Fruit fly (Drosophila melanogaster) whole organism, embryonic: ENCODE measurements around the gene CheB38c.

Experiments used
- Abd-B ChIP-seq: fragments of 200-800 bp; sonication (Bioruptor generic); optimal IDR thresholded peaks from 2 replicates; lab custom pipeline; 2018; ENCODE audit warnings: missing biosample characterization, mild to moderate bottlenecking, missing genetic modification characterization, moderate library complexity
- Adf1 ChIP-seq: fragments of 200-800 bp; sonication (Bioruptor generic); IDR thresholded peaks from 2 replicates; pipeline ENCODE4 v1.3.6; 2022; ENCODE audit warnings: missing biosample characterization, missing genetic modification characterization
- Atf-2 ChIP-seq: fragments of 200-800 bp; sonication (Bioruptor generic); optimal IDR thresholded peaks from 2 replicates; lab custom pipeline; 2016; ENCODE audit warnings: missing biosample characterization, missing genetic modification characterization
- CG1024 ChIP-seq: fragments of 200-800 bp; sonication (Bioruptor generic); IDR thresholded peaks from 2 replicates; pipeline ENCODE4 v1.3.6; 2022; ENCODE audit warnings: missing biosample characterization, missing genetic modification characterization
- CG10267 ChIP-seq: fragments of 200-800 bp; sonication (Bioruptor generic); optimal IDR thresholded peaks from 2 replicates; lab custom pipeline; 2018; ENCODE audit warnings: missing biosample characterization, mild to moderate bottlenecking, missing genetic modification characterization, moderate library complexity
- CG11696 ChIP-seq: fragments of 200-800 bp; sonication (Bioruptor generic); IDR thresholded peaks from 2 replicates; pipeline ENCODE4 v1.3.6; 2022; ENCODE audit warnings: missing biosample characterization, missing genetic modification characterization
- CG11723 ChIP-seq: fragments of 200-800 bp; sonication (Bioruptor generic); optimal IDR thresholded peaks from 2 replicates; lab custom pipeline; 2017; ENCODE audit warnings: missing biosample characterization, mild to moderate bottlenecking, missing genetic modification characterization
- CG12219 ChIP-seq: fragments of 200-800 bp; sonication (Bioruptor generic); optimal IDR thresholded peaks from 3 replicates; lab custom pipeline; 2018; ENCODE audit warnings: missing biosample characterization, mild to moderate bottlenecking, missing genetic modification characterization
- CG14441 ChIP-seq: fragments of 200-800 bp; sonication (Bioruptor generic); IDR thresholded peaks from 2 replicates; pipeline ENCODE4 v1.3.6; 2022; ENCODE audit warnings: missing biosample characterization, missing genetic modification characterization
- CG14860 ChIP-seq: fragments of 200-800 bp; sonication (Bioruptor generic); IDR thresholded peaks from 3 replicates; pipeline ENCODE4 v1.3.6; 2022; ENCODE audit warnings: missing biosample characterization, missing genetic modification characterization; ENCODE audit not compliant: partially characterized antibody
- CG17328 ChIP-seq: fragments of 200-800 bp; sonication (Bioruptor generic); IDR thresholded peaks from 2 replicates; pipeline ENCODE4 v1.3.6; 2022; ENCODE audit warnings: missing biosample characterization, missing genetic modification characterization
- CG17802 ChIP-seq: fragments of 200-800 bp; sonication (Bioruptor generic); optimal IDR thresholded peaks from 2 replicates; lab custom pipeline; 2018; ENCODE audit warnings: missing biosample characterization, mild to moderate bottlenecking, missing genetic modification characterization, moderate library complexity
- CG18476 ChIP-seq: fragments of 200-800 bp; sonication (Bioruptor generic); optimal IDR thresholded peaks from 2 replicates; lab custom pipeline; 2016; ENCODE audit warnings: missing biosample characterization, mild to moderate bottlenecking, missing genetic modification characterization
- CG2116 ChIP-seq: fragments of 200-800 bp; sonication (Bioruptor generic); optimal IDR thresholded peaks from 3 replicates; lab custom pipeline; 2018; ENCODE audit warnings: missing biosample characterization, mild to moderate bottlenecking, missing genetic modification characterization
- CG2678 ChIP-seq: fragments of 200-800 bp; sonication (Bioruptor generic); optimal IDR thresholded peaks from 3 replicates; lab custom pipeline; 2019; ENCODE audit warnings: missing biosample characterization, mild to moderate bottlenecking, missing genetic modification characterization, moderate library complexity
- CG30020 ChIP-seq: fragments of 200-800 bp; optimal IDR thresholded peaks from 2 replicates; lab custom pipeline; 2019; ENCODE audit warnings: missing biosample characterization, mild to moderate bottlenecking, missing genetic modification characterization, moderate library complexity
- CG30431 ChIP-seq: fragments of 200-800 bp; sonication (Bioruptor generic); optimal IDR thresholded peaks from 2 replicates; lab custom pipeline; 2017; ENCODE audit warnings: missing biosample characterization, missing genetic modification characterization
- CG32772 ChIP-seq: fragments of 200-800 bp; sonication (Bioruptor generic); IDR thresholded peaks from 2 replicates; pipeline ENCODE4 v1.3.6; 2022; ENCODE audit warnings: missing biosample characterization, missing genetic modification characterization
- CG4282 ChIP-seq: fragments of 200-800 bp; sonication (Bioruptor generic); optimal IDR thresholded peaks from 2 replicates; lab custom pipeline; 2016; ENCODE audit warnings: missing biosample characterization, missing genetic modification characterization
- CG4328 ChIP-seq: fragments of 200-800 bp; sonication (Bioruptor generic); optimal IDR thresholded peaks from 3 replicates; lab custom pipeline; 2017; ENCODE audit warnings: missing biosample characterization, missing genetic modification reagents, missing genetic modification characterization
- CG5953 ChIP-seq: fragments of 200-800 bp; sonication (Bioruptor generic); IDR thresholded peaks from 2 replicates; pipeline ENCODE4 v1.3.6; 2022; ENCODE audit warnings: missing biosample characterization, missing genetic modification characterization
- CG9215 ChIP-seq: fragments of 200-800 bp; sonication (Bioruptor generic); IDR thresholded peaks from 2 replicates; pipeline ENCODE4 v1.3.6; 2022; ENCODE audit warnings: missing biosample characterization, missing genetic modification characterization
- Camta ChIP-seq: fragments of 200-800 bp; sonication (Bioruptor generic); optimal IDR thresholded peaks from 2 replicates; lab custom pipeline; 2016; ENCODE audit warnings: missing biosample characterization, missing genetic modification characterization
- Doc2 ChIP-seq: fragments of 200-800 bp; sonication (Bioruptor generic); IDR thresholded peaks from 2 replicates; pipeline ENCODE4 v1.3.6; 2022; ENCODE audit warnings: missing biosample characterization, missing genetic modification characterization
- Eip74EF ChIP-seq, 2 experiments: fragments of 200-800 bp in 1 of 2; fragments of >200 bp in 1 of 2; sonication (Bioruptor generic) in 1 of 2; optimal IDR thresholded peaks; 2 replicates each; lab custom pipeline; 2017 to 2019; ENCODE audit warnings: missing biosample characterization in 2 of 2, missing genetic modification characterization in 2 of 2, mild to moderate bottlenecking in 1 of 2, moderate library complexity in 1 of 2
- Ets65A ChIP-seq: fragments of 200-800 bp; sonication (Bioruptor generic); peaks from one replicate; lab custom pipeline; 2016; ENCODE audit warnings: missing biosample characterization, missing genetic modification characterization
- GATAe ChIP-seq: fragments of 200-800 bp; sonication (Bioruptor generic); conservative IDR thresholded peaks from 2 replicates; pipeline ENCODE4 v1.3.6; 2022; ENCODE audit warnings: missing biosample characterization, missing genetic modification characterization
- HHEX ChIP-seq: fragments of 200-800 bp; sonication (Bioruptor generic); optimal IDR thresholded peaks from 3 replicates; lab custom pipeline; 2017; ENCODE audit warnings: missing biosample characterization, mild to moderate bottlenecking, missing genetic modification characterization, missing genetic modification reagents
- Hmx ChIP-seq: fragments of 200-800 bp; sonication (Bioruptor generic); optimal IDR thresholded peaks from 2 replicates; lab custom pipeline; 2016; ENCODE audit warnings: missing biosample characterization, missing genetic modification characterization
- Hr39 ChIP-seq: fragments of >200 bp; optimal IDR thresholded peaks from 2 replicates; lab custom pipeline; 2017
- MBD-R2 ChIP-seq: fragments of 200-800 bp; sonication (Bioruptor generic); IDR thresholded peaks from 2 replicates; pipeline ENCODE4 v1.3.6; 2022; ENCODE audit warnings: missing biosample characterization, missing genetic modification characterization
- Mad ChIP-seq: fragments of 200-800 bp; sonication (Bioruptor generic); optimal IDR thresholded peaks from 2 replicates; lab custom pipeline; 2016; ENCODE audit warnings: missing biosample characterization, missing genetic modification characterization
- Med ChIP-seq: fragments of 200-800 bp; sonication (Bioruptor generic); peaks from one replicate; lab custom pipeline; 2016; ENCODE audit warnings: missing biosample characterization, missing genetic modification characterization, mild to moderate bottlenecking, inconsistent platforms, moderate library complexity
- Mes4 ChIP-seq: fragments of 200-800 bp; sonication (Bioruptor generic); optimal IDR thresholded peaks from 2 replicates; lab custom pipeline; 2016; ENCODE audit warnings: missing biosample characterization, missing genetic modification characterization
- NFAT ChIP-seq: fragments of 200-800 bp; sonication (Bioruptor generic); IDR thresholded peaks from 2 replicates; pipeline ENCODE4 v1.3.6; 2022; ENCODE audit warnings: missing biosample characterization, missing genetic modification characterization
- Nf-YC ChIP-seq: fragments of 200-800 bp; optimal IDR thresholded peaks from 3 replicates; lab custom pipeline; 2019; ENCODE audit warnings: missing biosample characterization, mild to moderate bottlenecking, missing genetic modification characterization, moderate library complexity
- Side ChIP-seq: fragments of 200-800 bp; sonication (Bioruptor generic); optimal IDR thresholded peaks from 2 replicates; lab custom pipeline; 2016; ENCODE audit warnings: missing biosample characterization, missing genetic modification characterization
- Tbp ChIP-seq: fragments of >200 bp; optimal IDR thresholded peaks from 2 replicates; lab custom pipeline; 2018; ENCODE audit warnings: missing biosample characterization, missing genetic modification characterization
- ap ChIP-seq: fragments of 200-800 bp; sonication (Bioruptor generic); IDR thresholded peaks from 2 replicates; pipeline ENCODE4 v1.3.6; 2022; ENCODE audit warnings: missing biosample characterization, missing genetic modification characterization
- chinmo ChIP-seq: fragments of 200-800 bp; sonication (Bioruptor generic); IDR thresholded peaks from 4 replicates; pipeline ENCODE4 v1.3.6; 2022; ENCODE audit warnings: missing biosample characterization, missing genetic modification characterization; ENCODE audit not compliant: partially characterized antibody
- crc ChIP-seq: fragments of 200-800 bp; sonication (Bioruptor generic); optimal IDR thresholded peaks from 2 replicates; lab custom pipeline; 2016; ENCODE audit warnings: missing biosample characterization, missing genetic modification characterization
- croc ChIP-seq: fragments of 200-800 bp; sonication (Bioruptor generic); conservative IDR thresholded peaks from 3 replicates; pipeline ENCODE4 v1.3.6; 2022; ENCODE audit warnings: missing biosample characterization, missing genetic modification characterization
- danr ChIP-seq: fragments of 200-800 bp; sonication (Bioruptor generic); IDR thresholded peaks from 2 replicates; pipeline ENCODE4 v1.3.6; 2022; ENCODE audit warnings: missing biosample characterization, missing genetic modification characterization
- esg ChIP-seq: fragments of 200-800 bp; sonication (Bioruptor generic); conservative IDR thresholded peaks from 2 replicates; pipeline ENCODE4 v1.3.6; 2022; ENCODE audit warnings: missing biosample characterization, missing genetic modification characterization
- eve ChIP-seq, 2 experiments: fragments of >200 bp; optimal IDR thresholded peaks; 2 replicates each; lab custom pipeline; 2017; ENCODE audit warnings: missing biosample characterization in 2 of 2, missing genetic modification characterization in 2 of 2
- fd3F ChIP-seq: fragments of 200-800 bp; sonication (Bioruptor generic); optimal IDR thresholded peaks from 2 replicates; lab custom pipeline; 2018; ENCODE audit warnings: missing biosample characterization, mild to moderate bottlenecking, missing genetic modification characterization, moderate library complexity
- ftz-f1 ChIP-seq: fragments of 200-800 bp; sonication (Bioruptor generic); optimal IDR thresholded peaks from 2 replicates; lab custom pipeline; 2016; ENCODE audit warnings: missing biosample characterization, missing genetic modification characterization
- rib ChIP-seq: fragments of 200-800 bp; sonication (Bioruptor generic); IDR thresholded peaks from 2 replicates; pipeline ENCODE4 v1.3.6; 2022; ENCODE audit warnings: missing biosample characterization, missing genetic modification characterization
- sr ChIP-seq: fragments of 200-800 bp; sonication (Bioruptor generic); IDR thresholded peaks from 3 replicates; pipeline ENCODE4 v1.3.6; 2022; ENCODE audit warnings: missing biosample characterization, missing genetic modification characterization
- tgo ChIP-seq: fragments of 200-800 bp; sonication (Bioruptor generic); IDR thresholded peaks from 3 replicates; pipeline ENCODE4 v1.3.6; 2022; ENCODE audit warnings: missing biosample characterization, missing genetic modification characterization
- zfh1 ChIP-seq: fragments of 200-800 bp; sonication (Bioruptor generic); IDR thresholded peaks from 3 replicates; pipeline ENCODE4 v1.3.6; 2022; ENCODE audit warnings: missing biosample characterization, missing genetic modification characterization

The CheB38c gene

DNA sequence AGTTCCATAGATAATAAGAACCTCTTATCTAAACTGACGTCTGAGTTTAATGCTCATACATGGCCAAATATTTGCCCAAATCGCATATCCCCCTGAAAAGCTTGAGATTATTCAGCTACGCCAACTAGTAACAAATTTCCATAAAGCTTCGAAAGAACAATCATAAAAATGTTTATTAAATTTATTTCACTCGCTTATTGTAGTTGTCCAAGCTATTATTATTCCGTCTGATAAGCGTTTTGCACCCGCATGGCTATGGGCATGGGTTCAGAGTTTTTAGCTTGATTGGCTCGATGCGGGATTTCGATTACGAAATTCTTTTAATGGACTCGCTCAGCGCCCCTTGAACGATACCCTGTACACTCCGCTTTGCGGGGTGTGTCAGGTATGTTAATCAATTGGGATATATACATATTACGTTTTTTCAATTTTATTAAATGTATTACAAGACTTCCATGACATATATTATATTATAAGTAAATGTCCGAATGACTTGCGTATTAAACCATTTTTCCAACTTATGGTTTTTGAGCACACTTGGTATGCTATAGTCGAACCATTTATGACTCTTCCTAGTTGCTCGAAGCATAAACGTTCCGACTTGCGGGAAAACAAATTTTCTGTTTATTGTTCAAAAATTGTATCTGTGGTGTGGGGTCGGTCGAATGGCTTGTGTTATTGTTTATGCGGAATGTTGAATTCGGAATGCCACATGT lies 14.9 kb downstream of the CheB38c start (continued):
- TF ChIP-seq Eip74EF (GFP tag; optimal IDR thresholded peaks at IDR 0.05; lab: Kevin White, UChicago) = peak in 1 of 2 experiments; percentile 94
- TF ChIP-seq NFAT (GFP tag; lab: Robert Waterston, UW) = peak; percentile 90
- TF ChIP-seq Doc2 (GFP tag; lab: Robert Waterston, UW) = peak; percentile 88
- peak; percentile 94 for TF ChIP-seq ap
- TF ChIP-seq CG14441 = peak; percentile 95
- TF ChIP-seq Atf-2 (GFP tag; lab: Kevin White, UChicago) = peak; percentile 69
- TF ChIP-seq CG2678 (tag; lab: Kevin White, UChicago) = peak; percentile 97
- peak; percentile 96 for TF ChIP-seq Ets65A (GFP tag; lab: Kevin White, UChicago)
- TF ChIP-seq zfh1 = peak; percentile 95
- peak; percentile 92 for TF ChIP-seq CG30431 (GFP tag; lab: Kevin White, UChicago)
- peak; percentile 91 for TF ChIP-seq CG11723
- TF ChIP-seq CG9215 = peak; percentile 92
- peak; percentile 85 for TF ChIP-seq MBD-R2 (GFP tag; lab: Robert Waterston, UW)
- TF ChIP-seq sr (GFP tag; lab: Robert Waterston, UW) = peak; percentile 71; the same call in 2 of the 3 replicates
- TF ChIP-seq CG1024 (GFP tag; lab: Robert Waterston, UW) = peak; percentile 69
- peak; percentile 74 for TF ChIP-seq GATAe (GFP tag; lab: Robert Waterston, UW)
- TF ChIP-seq Hmx (GFP tag; lab: Kevin White, UChicago) = no peak
- peak; percentile 94 for TF ChIP-seq CG32772 (GFP tag; lab: Robert Waterston, UW)
- TF ChIP-seq CG2116 (GFP tag; lab: Kevin White, UChicago) = peak; percentile 73
- TF ChIP-seq Mes4 (GFP tag; lab: Kevin White, UChicago) = peak; percentile 70
- peak; percentile 62 for TF ChIP-seq Side
- peak; percentile 96 for TF ChIP-seq CG12219 (GFP tag; lab: Kevin White, UChicago)
- peak; percentile 85 for TF ChIP-seq Nf-YC (tag; lab: Kevin White, UChicago)
- TF ChIP-seq CG17802 (tag; lab: Kevin White, UChicago) = peak; percentile 75
- TF ChIP-seq CG30020 = peak; percentile 69
- TF ChIP-seq Camta (GFP tag; lab: Kevin White, UChicago) = peak; percentile 74
- peak; percentile 84 for TF ChIP-seq Adf1 (GFP tag; lab: Robert Waterston, UW)
- peak in 1 of 2 experiments; percentile 96 for TF ChIP-seq eve (GFP tag; optimal IDR thresholded peaks at IDR 0.05; lab: Kevin White, UChicago)
- TF ChIP-seq Abd-B (GFP tag; lab: Kevin White, UChicago) = peak; percentile 94
- TF ChIP-seq esg (GFP tag; lab: Robert Waterston, UW) = peak; percentile 95
- TF ChIP-seq Tbp (GFP tag; lab: Kevin White, UChicago) = no peak
- TF ChIP-seq CG18476 (GFP tag; lab: Kevin White, UChicago) = peak; percentile 88
- TF ChIP-seq CG17328 (GFP tag; lab: Robert Waterston, UW) = peak; percentile 95
- TF ChIP-seq ftz-f1 = peak; percentile 65
- peak; percentile 88 for TF ChIP-seq CG4328 (GFP tag; lab: Kevin White, UChicago)
- peak; percentile 94 for TF ChIP-seq tgo
- TF ChIP-seq Med (GFP tag; lab: Kevin White, UChicago) = peak; percentile 95
- peak; percentile 92 for TF ChIP-seq fd3F (GFP tag; lab: Kevin White, UChicago)
- TF ChIP-seq CG10267 = peak; percentile 90
- TF ChIP-seq Mad (GFP tag; lab: Kevin White, UChicago) = peak; percentile 90
- TF ChIP-seq CG5953 (GFP tag; lab: Robert Waterston, UW) = peak; percentile 91
- no peak for TF ChIP-seq Hr39 (lab: Kevin White, UChicago)
- TF ChIP-seq CG11696 (GFP tag; lab: Robert Waterston, UW) = peak; percentile 81
- peak; percentile 96 for TF ChIP-seq HHEX (GFP tag; lab: Kevin White, UChicago)
- TF ChIP-seq crc = peak; percentile 55
- peak; percentile 63 for TF ChIP-seq CG4282 (GFP tag; lab: Kevin White, UChicago)
- TF ChIP-seq chinmo (GFP tag; lab: Robert Waterston, UW) = peak; percentile 80; the same call in 3 of the 4 replicates
- peak; percentile 91 for TF ChIP-seq croc (GFP tag; lab: Robert Waterston, UW)
- TF ChIP-seq rib = peak; percentile 91
- peak; percentile 87 for TF ChIP-seq CG14860 (GFP tag; lab: Robert Waterston, UW)
- TF ChIP-seq danr = peak; percentile 90
